Worm (Caenorhabditis elegans) whole organism, L4 larva: ENCODE measurements around the gene npr-7.

Source experiments
- T20F7.1 ChIP-seq: fragments of 200-800 bp; sonication (Bioruptor generic); optimal IDR thresholded peaks from 2 replicates; lab custom pipeline; 2018; ENCODE audit warnings: mild to moderate bottlenecking, missing genetic modification characterization, missing compliant biosample characterization
- aly-2 ChIP-seq: sonication (generic microtip); optimal IDR thresholded peaks from 2 replicates; lab custom pipeline; 2018; ENCODE audit warnings: missing biosample characterization, missing genetic modification characterization
- ceh-82 ChIP-seq: sonication (generic microtip); optimal IDR thresholded peaks from 2 replicates; lab custom pipeline; 2017; ENCODE audit warnings: missing biosample characterization, missing genetic modification characterization
- lin-39 ChIP-seq: fragments of 150-350 bp; optimal IDR thresholded peaks from 2 replicates; lab custom pipeline; 2014; ENCODE audit warnings: missing biosample characterization, missing genetic modification reagents, missing genetic modification characterization
- lir-3 ChIP-seq: sonication (generic microtip); optimal IDR thresholded peaks from 2 replicates; lab custom pipeline; 2016; ENCODE audit warnings: mild to moderate bottlenecking, missing genetic modification characterization, missing compliant biosample characterization
- lsy-2 ChIP-seq, 2 experiments: fragments of 150-350 bp in 1 of 2; sonication (generic microtip) in 1 of 2; optimal IDR thresholded peaks; 2 replicates each; lab custom pipeline; 2014 to 2017; ENCODE audit warnings: missing biosample characterization in 2 of 2, missing genetic modification characterization in 2 of 2
- mdl-1 ChIP-seq, 2 experiments: fragments of 150-350 bp in 1 of 2; sonication (generic microtip) in 1 of 2; optimal IDR thresholded peaks; 2 replicates each; lab custom pipeline; 2014 to 2017; ENCODE audit warnings: missing biosample characterization in 2 of 2, missing genetic modification characterization in 2 of 2
- nhr-102 ChIP-seq: sonication (generic microtip); optimal IDR thresholded peaks from 2 replicates; lab custom pipeline; 2016; ENCODE audit warnings: mild to moderate bottlenecking, missing genetic modification characterization, moderate library complexity, missing compliant biosample characterization
- nhr-76 ChIP-seq: fragments of 150-350 bp; optimal IDR thresholded peaks from 2 replicates; lab custom pipeline; 2014; ENCODE audit warnings: missing biosample characterization, missing genetic modification characterization
- nhr-77 ChIP-seq: fragments of 150-350 bp; optimal IDR thresholded peaks from 2 replicates; lab custom pipeline; 2014; ENCODE audit warnings: missing biosample characterization, missing genetic modification characterization
- set-16 ChIP-seq: fragments of 200-800 bp; sonication (Bioruptor generic); IDR thresholded peaks from 2 replicates; pipeline ENCODE4 v1.3.6; 2022; ENCODE audit warnings: missing genetic modification reagents, missing genetic modification characterization, missing compliant biosample characterization
- snpc-4 ChIP-seq: fragments of 150-350 bp; optimal IDR thresholded peaks from 2 replicates; lab custom pipeline; 2014; ENCODE audit warnings: missing biosample characterization, missing genetic modification characterization
- zag-1 ChIP-seq: fragments of 150-350 bp; optimal IDR thresholded peaks from 2 replicates; lab custom pipeline; 2014; ENCODE audit warnings: missing biosample characterization, missing genetic modification characterization

- TF ChIP-seq aly-2, result no peak
- no peak for TF ChIP-seq snpc-4 (tag; lab: Kevin White, UChicago)
- TF ChIP-seq lin-39 (tag; lab: Kevin White, UChicago), result no peak
- no peak for TF ChIP-seq nhr-77 (tag; lab: Kevin White, UChicago)
- no peak for TF ChIP-seq lsy-2 (tag; optimal IDR thresholded peaks at IDR 0.05; lab: Kevin White, UChicago)
- no peak for TF ChIP-seq zag-1 (tag; lab: Kevin White, UChicago)
- TF ChIP-seq set-16, result no peak
- no peak for TF ChIP-seq ceh-82 (tag; lab: Kevin White, UChicago)
- TF ChIP-seq nhr-76 (tag; lab: Kevin White, UChicago), result no peak
- TF ChIP-seq nhr-102, result no peak
- no peak for TF ChIP-seq T20F7.1 (GFP tag; lab: Kevin White, UChicago)
- TF ChIP-seq mdl-1 (tag; optimal IDR thresholded peaks at IDR 0.05; lab: Kevin White, UChicago), result no peak
- no peak for TF ChIP-seq lir-3 (tag; lab: Kevin White, UChicago)
Observed at ce11 chrX:9324962-9325361, 6.0 kb upstream of the npr-7 start.
